Worm (Caenorhabditis elegans) whole organism, L3 larva: ENCODE data around the gene ifbp-1.

Experiments used
- R02D3.7 ChIP-seq: fragments of 150-350 bp; optimal IDR thresholded peaks from 2 replicates; lab custom pipeline; 2014; ENCODE audit warnings: missing biosample characterization, missing genetic modification characterization
- ZK546.5 ChIP-seq: sonication (generic microtip); optimal IDR thresholded peaks from 2 replicates; lab custom pipeline; 2017; ENCODE audit warnings: missing biosample characterization, missing genetic modification characterization
- aly-2 ChIP-seq: fragments of 150-350 bp; optimal IDR thresholded peaks from 2 replicates; lab custom pipeline; 2014; ENCODE audit warnings: missing biosample characterization, missing genetic modification characterization
- ama-1 ChIP-seq: fragments of 150-350 bp; optimal IDR thresholded peaks from 2 replicates; lab custom pipeline; 2018
- ceh-16 ChIP-seq: sonication (generic microtip); optimal IDR thresholded peaks from 2 replicates; lab custom pipeline; 2017; ENCODE audit warnings: missing biosample characterization, missing genetic modification characterization
- ceh-28 ChIP-seq: fragments of 150-350 bp; optimal IDR thresholded peaks from 2 replicates; lab custom pipeline; 2014; ENCODE audit warnings: missing biosample characterization, missing genetic modification reagents, missing genetic modification characterization
- ceh-82 ChIP-seq: fragments of 150-350 bp; optimal IDR thresholded peaks from 2 replicates; lab custom pipeline; 2014; ENCODE audit warnings: missing biosample characterization, missing genetic modification characterization
- ceh-9 ChIP-seq: sonication (generic microtip); optimal IDR thresholded peaks from 2 replicates; lab custom pipeline; 2018; ENCODE audit warnings: missing biosample characterization, missing genetic modification characterization
- daf-12 ChIP-seq: fragments of 150-350 bp; optimal IDR thresholded peaks from 2 replicates; lab custom pipeline; 2014; ENCODE audit warnings: missing biosample characterization, missing genetic modification reagents, missing genetic modification characterization
- egl-5 ChIP-seq: fragments of 150-350 bp; optimal IDR thresholded peaks from 2 replicates; lab custom pipeline; 2017; ENCODE audit warnings: missing biosample characterization, missing genetic modification reagents, missing genetic modification characterization, inconsistent platforms
- elt-1 ChIP-seq: fragments of 150-350 bp; optimal IDR thresholded peaks from 2 replicates; lab custom pipeline; 2014; ENCODE audit warnings: missing biosample characterization, missing genetic modification characterization
- elt-2 ChIP-seq: sonication (generic microtip); optimal IDR thresholded peaks from 2 replicates; lab custom pipeline; 2016; ENCODE audit warnings: missing genetic modification reagents, mild to moderate bottlenecking, missing genetic modification characterization, missing compliant biosample characterization
- elt-3 ChIP-seq, 3 experiments: fragments of 150-350 bp in 1 of 3; sonication (generic microtip) in 2 of 3; optimal IDR thresholded peaks; 2 replicates in 2 of 3; 4 replicates in 1 of 3; lab custom pipeline; 2014 to 2017; ENCODE audit warnings: missing biosample characterization in 3 of 3, missing genetic modification characterization in 3 of 3
- eor-1 ChIP-seq, 2 experiments: fragments of 150-350 bp; optimal IDR thresholded peaks; 2 replicates each; lab custom pipeline; 2014 to 2018; ENCODE audit warnings: missing biosample characterization in 2 of 2, missing genetic modification characterization in 2 of 2
- fkh-10 ChIP-seq: sonication (generic microtip); optimal IDR thresholded peaks from 2 replicates; lab custom pipeline; 2017; ENCODE audit warnings: missing biosample characterization, missing genetic modification reagents, missing genetic modification characterization
- fkh-2 ChIP-seq: fragments of 150-350 bp; optimal IDR thresholded peaks from 2 replicates; lab custom pipeline; 2014; ENCODE audit warnings: missing biosample characterization, missing genetic modification reagents, missing genetic modification characterization
- fos-1 ChIP-seq: fragments of 150-350 bp; optimal IDR thresholded peaks from 2 replicates; lab custom pipeline; 2014; ENCODE audit warnings: missing biosample characterization, missing genetic modification characterization
- hmg-11 ChIP-seq: sonication (generic microtip); optimal IDR thresholded peaks from 2 replicates; lab custom pipeline; 2016; ENCODE audit warnings: missing genetic modification characterization, missing compliant biosample characterization
- jun-1 ChIP-seq: fragments of 150-350 bp; optimal IDR thresholded peaks from 2 replicates; lab custom pipeline; 2014; ENCODE audit warnings: missing biosample characterization, missing genetic modification reagents, missing genetic modification characterization
- lin-15B ChIP-seq: fragments of 150-350 bp; optimal IDR thresholded peaks from 2 replicates; lab custom pipeline; 2014; ENCODE audit warnings: missing biosample characterization, missing genetic modification characterization
- lin-39 ChIP-seq: fragments of 150-350 bp; optimal IDR thresholded peaks from 2 replicates; lab custom pipeline; 2018; ENCODE audit warnings: missing biosample characterization, missing genetic modification reagents, missing genetic modification characterization
- lsy-12 ChIP-seq: sonication (generic microtip); optimal IDR thresholded peaks from 2 replicates; lab custom pipeline; 2016; ENCODE audit warnings: mild to moderate bottlenecking, missing genetic modification characterization, missing compliant biosample characterization
- mdl-1 ChIP-seq: fragments of 150-350 bp; optimal IDR thresholded peaks from 2 replicates; lab custom pipeline; 2014; ENCODE audit warnings: missing biosample characterization, missing genetic modification characterization
- mml-1 ChIP-seq: fragments of 150-350 bp; sonication (generic microtip); optimal IDR thresholded peaks from 3 replicates; lab custom pipeline; 2014; ENCODE audit warnings: missing biosample characterization, missing genetic modification characterization
- nfya-1 ChIP-seq: sonication (generic microtip); optimal IDR thresholded peaks from 2 replicates; lab custom pipeline; 2017; ENCODE audit warnings: missing genetic modification characterization, mild to moderate bottlenecking, missing compliant biosample characterization, antibody characterized with exemption, moderate library complexity; ENCODE audit not compliant: insufficient read depth
- nhr-12 ChIP-seq: fragments of 150-350 bp; optimal IDR thresholded peaks from 2 replicates; lab custom pipeline; 2014; ENCODE audit warnings: missing biosample characterization, missing genetic modification characterization
- nhr-23 ChIP-seq: fragments of 150-350 bp; optimal IDR thresholded peaks from 2 replicates; lab custom pipeline; 2014; ENCODE audit warnings: missing biosample characterization, missing genetic modification reagents, missing genetic modification characterization
- nhr-237 ChIP-seq: fragments of 150-350 bp; optimal IDR thresholded peaks from 2 replicates; lab custom pipeline; 2014; ENCODE audit warnings: missing biosample characterization, missing genetic modification characterization
- nhr-25 ChIP-seq: sonication (generic microtip); optimal IDR thresholded peaks from 2 replicates; lab custom pipeline; 2017; ENCODE audit warnings: missing biosample characterization, missing genetic modification characterization
- nhr-43 ChIP-seq: sonication (generic microtip); optimal IDR thresholded peaks from 2 replicates; lab custom pipeline; 2016; ENCODE audit warnings: mild to moderate bottlenecking, missing genetic modification characterization, missing compliant biosample characterization; ENCODE audit not compliant: poor library complexity, severe bottlenecking
- nhr-67 ChIP-seq: fragments of 150-350 bp; optimal IDR thresholded peaks from 2 replicates; lab custom pipeline; 2014; ENCODE audit warnings: missing biosample characterization, missing genetic modification characterization
- nhr-76 ChIP-seq: fragments of 150-350 bp; sonication (generic microtip); optimal IDR thresholded peaks from 5 replicates; lab custom pipeline; 2014; ENCODE audit warnings: missing biosample characterization, missing genetic modification characterization
- nhr-77 ChIP-seq: fragments of 150-350 bp; optimal IDR thresholded peaks from 2 replicates; lab custom pipeline; 2014; ENCODE audit warnings: missing biosample characterization, missing genetic modification characterization
- pha-4 ChIP-seq: fragments of 150-350 bp; optimal IDR thresholded peaks from 2 replicates; lab custom pipeline; 2014; ENCODE audit warnings: missing biosample characterization, missing genetic modification reagents, missing genetic modification characterization
- pqm-1 ChIP-seq: fragments of 150-350 bp; optimal IDR thresholded peaks from 2 replicates; lab custom pipeline; 2017; ENCODE audit warnings: missing biosample characterization, missing genetic modification characterization, inconsistent platforms
- skn-1 ChIP-seq: fragments of 150-350 bp; optimal IDR thresholded peaks from 2 replicates; lab custom pipeline; 2014; ENCODE audit warnings: missing biosample characterization, missing genetic modification characterization
- snpc-4 ChIP-seq: fragments of 150-350 bp; optimal IDR thresholded peaks from 2 replicates; lab custom pipeline; 2014; ENCODE audit warnings: missing biosample characterization, missing genetic modification characterization
- tbx-2 ChIP-seq: sonication (generic microtip); optimal IDR thresholded peaks from 2 replicates; lab custom pipeline; 2016; ENCODE audit warnings: mild to moderate bottlenecking, missing genetic modification characterization, missing compliant biosample characterization
- unc-39 ChIP-seq: sonication (generic microtip); optimal IDR thresholded peaks from 4 replicates; lab custom pipeline; 2017; ENCODE audit warnings: missing biosample characterization, missing genetic modification characterization
- zag-1 ChIP-seq: fragments of 150-350 bp; optimal IDR thresholded peaks from 2 replicates; lab custom pipeline; 2014; ENCODE audit warnings: missing biosample characterization, missing genetic modification characterization
- ztf-11 ChIP-seq: fragments of 150-350 bp; optimal IDR thresholded peaks from 2 replicates; lab custom pipeline; 2014; ENCODE audit warnings: missing biosample characterization, missing genetic modification characterization
- ztf-4 ChIP-seq: fragments of 150-350 bp; optimal IDR thresholded peaks from 2 replicates; lab custom pipeline; 2014; ENCODE audit warnings: missing biosample characterization, missing genetic modification characterization

Gene ifbp-1

DNA sequence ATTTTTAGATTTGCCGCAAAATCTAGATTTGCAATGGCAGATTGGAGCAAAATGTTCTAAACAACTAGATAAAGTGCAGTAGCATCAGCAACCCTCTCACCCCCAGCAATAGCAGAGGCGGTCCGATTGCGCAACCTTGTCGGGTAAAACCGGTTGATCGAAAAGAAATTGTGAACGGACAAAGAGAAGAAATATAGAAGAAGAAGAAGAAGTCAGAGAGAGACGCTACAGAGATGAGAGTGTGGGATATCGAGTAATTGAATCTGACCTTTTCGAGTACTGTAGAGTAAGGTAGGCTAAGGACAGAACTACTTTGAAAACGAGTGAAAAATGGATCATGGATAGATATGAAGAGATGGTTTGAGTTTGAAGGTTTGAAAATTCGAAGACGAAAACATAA lies 4.2 kb downstream of the ifbp-1 start (continued):
- TF ChIP-seq nhr-237 (tag; lab: Kevin White, UChicago): no peak
- TF ChIP-seq fos-1 (tag; lab: Kevin White, UChicago): no peak
- no peak for TF ChIP-seq hmg-11 (tag; lab: Kevin White, UChicago)
- TF ChIP-seq daf-12 (tag; lab: Kevin White, UChicago): no peak
- peak; percentile 82 for TF ChIP-seq nhr-25
- TF ChIP-seq ztf-11 (tag; lab: Kevin White, UChicago): no peak
- no peak for TF ChIP-seq lin-15B (tag; lab: Kevin White, UChicago)
- no peak for TF ChIP-seq pha-4
- peak; percentile 19 for TF ChIP-seq R02D3.7 (tag; lab: Kevin White, UChicago)
- no peak for TF ChIP-seq ceh-82 (tag; lab: Kevin White, UChicago)
- TF ChIP-seq egl-5: no peak
- no peak for TF ChIP-seq aly-2
- no peak for TF ChIP-seq ama-1 (lab: Kevin White, UChicago)
- no peak for TF ChIP-seq ztf-4 (tag; lab: Kevin White, UChicago)
- TF ChIP-seq skn-1 (tag; lab: Kevin White, UChicago): no peak

DNA sequence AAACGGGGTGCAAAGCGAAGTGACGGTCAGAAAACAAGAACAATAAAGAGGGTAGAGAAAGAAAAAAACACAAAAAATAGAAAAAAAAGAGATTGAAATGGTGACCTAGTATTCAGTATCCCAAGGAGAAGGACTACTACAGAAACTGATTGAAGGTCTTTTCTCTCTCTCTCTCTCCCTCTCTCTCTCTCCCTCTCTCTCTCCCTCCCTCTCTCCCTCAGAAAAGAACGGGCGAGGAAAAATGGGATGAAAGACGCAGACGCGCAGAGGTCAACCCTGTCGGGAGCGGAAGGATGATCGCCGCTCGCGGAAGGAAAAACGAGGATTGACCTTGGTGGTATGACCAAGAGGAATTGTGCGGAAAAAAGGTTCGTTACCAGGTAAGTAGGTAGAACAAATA lies 5.5 kb downstream of the ifbp-1 start:
- TF ChIP-seq tbx-2 (tag; lab: Kevin White, UChicago) (peak; percentile 6), ceh-28 (tag; lab: Kevin White, UChicago) (peak; percentile 56), nhr-12 (tag; lab: Kevin White, UChicago) (no peak), nhr-25 (peak; percentile 93), jun-1 (tag; lab: Kevin White, UChicago) (peak; percentile 16), lsy-12 (tag; lab: Kevin White, UChicago) (peak; percentile 18), elt-2 (peak; percentile 31), nhr-23 (peak; percentile 95), mdl-1 (tag; lab: Kevin White, UChicago) (no peak), lin-15B (tag; lab: Kevin White, UChicago) (no peak), unc-39 (tag; lab: Kevin White, UChicago) (no peak), mml-1 (tag; lab: Kevin White, UChicago) (no peak), ztf-11 (tag; lab: Kevin White, UChicago) (no peak), ztf-4 (tag; lab: Kevin White, UChicago) (no peak), nhr-43 (peak; percentile 49)

DNA sequence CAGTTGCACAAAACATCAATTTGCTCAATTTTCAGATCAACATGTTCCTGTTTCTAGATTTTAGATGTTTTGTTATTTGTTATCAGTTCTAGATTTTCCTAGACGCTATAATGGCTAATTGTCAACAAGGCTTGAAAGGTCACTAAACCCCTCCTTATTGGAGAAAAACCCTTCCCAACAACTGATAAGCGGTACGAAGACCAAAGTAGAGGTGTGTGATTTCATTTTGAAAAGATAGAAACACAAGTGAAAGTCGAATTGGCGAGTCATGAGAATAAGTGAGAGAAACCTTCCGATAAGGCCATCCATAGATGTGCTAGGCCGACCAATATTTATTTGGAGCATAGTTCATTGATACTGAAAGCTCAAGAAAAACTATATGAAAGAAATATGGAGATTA lies 6.4 kb downstream of the ifbp-1 start:
- TF ChIP-seq ama-1 (lab: Kevin White, UChicago): no peak
- TF ChIP-seq elt-2: peak; percentile 98
- peak; percentile 62 for TF ChIP-seq jun-1 (tag; lab: Kevin White, UChicago)
- peak; percentile 70 for TF ChIP-seq pqm-1 (tag; lab: Kevin White, UChicago)
- TF ChIP-seq pha-4: peak; percentile 64
- no peak for TF ChIP-seq skn-1 (tag; lab: Kevin White, UChicago)
- peak; percentile 67 for TF ChIP-seq nhr-23

DNA sequence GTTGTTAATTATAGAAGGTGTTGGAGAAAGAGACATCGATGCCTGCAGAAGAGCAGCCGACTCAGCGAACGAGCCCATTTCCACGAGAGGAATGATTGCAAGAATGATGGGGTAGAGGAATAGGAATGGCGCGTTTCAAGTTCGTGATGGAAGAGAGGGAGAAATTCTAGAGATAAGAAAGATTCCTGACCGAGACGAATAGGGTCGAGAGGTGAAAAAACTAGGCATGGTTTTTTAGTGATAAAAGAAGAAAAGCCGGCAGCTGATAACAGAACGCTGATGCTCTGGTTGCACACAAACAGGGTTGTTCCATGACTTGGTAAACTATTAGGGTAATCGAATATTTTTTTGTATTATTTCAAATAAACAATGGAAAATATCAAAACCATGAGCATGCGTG lies 7.2 kb downstream of the ifbp-1 start:
- TF ChIP-seq pqm-1 (tag; lab: Kevin White, UChicago) (peak; percentile 66), elt-2 (peak; percentile 93), eor-1 (tag; optimal IDR thresholded peaks at IDR 0.05; lab: Kevin White, UChicago) (no peak), nhr-43 (no peak), ceh-9 (tag; lab: Kevin White, UChicago) (no peak), mml-1 (tag; lab: Kevin White, UChicago) (no peak)

DNA sequence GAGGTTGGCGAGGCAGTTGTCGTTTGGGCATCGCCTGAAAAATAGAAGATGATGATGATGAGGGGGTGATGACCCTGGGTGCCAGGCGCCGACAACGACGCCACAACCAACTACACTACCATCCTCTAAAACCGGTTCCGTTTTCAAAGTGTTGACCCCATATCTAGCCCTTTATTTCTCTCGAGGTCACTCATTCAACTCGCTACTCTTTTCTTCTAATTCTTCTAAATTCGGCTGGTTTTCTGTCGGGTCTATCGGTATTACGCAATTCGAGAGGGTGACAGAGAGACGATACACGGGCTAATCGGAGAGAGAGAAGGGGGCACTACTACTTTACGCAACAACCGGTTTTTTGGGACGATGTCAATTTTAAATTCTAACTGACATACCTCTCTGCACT lies 8.7 kb downstream of the ifbp-1 start:
- TF ChIP-seq tbx-2 (tag; lab: Kevin White, UChicago) (peak; percentile 69), daf-12 (tag; lab: Kevin White, UChicago) (no peak), ceh-82 (tag; lab: Kevin White, UChicago) (no peak), jun-1 (tag; lab: Kevin White, UChicago) (peak; percentile 41), nhr-237 (tag; lab: Kevin White, UChicago) (no peak), lsy-12 (tag; lab: Kevin White, UChicago) (peak; percentile 23), egl-5 (peak; percentile 64), elt-3 (tag; optimal IDR thresholded peaks at IDR 0.05; lab: Kevin White, UChicago) (peak in 2 of 3 experiments; percentile 59 to 81), lin-39 (tag; lab: Kevin White, UChicago) (no peak), nfya-1 (peak; percentile 13), nhr-43 (peak; percentile 86), elt-1 (tag; lab: Kevin White, UChicago) (peak; percentile 57), mdl-1 (tag; lab: Kevin White, UChicago) (peak; percentile 12), snpc-4 (peak; percentile 13), elt-2 (peak; percentile 1), ceh-16 (no peak), nhr-67 (tag; lab: Kevin White, UChicago) (no peak), ceh-9 (tag; lab: Kevin White, UChicago) (no peak), nhr-77 (tag; lab: Kevin White, UChicago) (no peak), zag-1 (tag; lab: Kevin White, UChicago) (no peak), skn-1 (tag; lab: Kevin White, UChicago) (no peak), nhr-12 (tag; lab: Kevin White, UChicago) (no peak), fkh-10 (GFP tag; lab: Kevin White, UChicago) (no peak), ZK546.5 (no peak), nhr-76 (no peak), nhr-25 (peak; percentile 99), unc-39 (tag; lab: Kevin White, UChicago) (no peak), fkh-2 (tag; lab: Kevin White, UChicago) (no peak), pha-4 (no peak), fos-1 (tag; lab: Kevin White, UChicago) (no peak), aly-2 (no peak), lin-15B (tag; lab: Kevin White, UChicago) (no peak), ztf-4 (tag; lab: Kevin White, UChicago) (no peak)
